Fruit fly (Drosophila melanogaster): ENCODE data around the gene p23.
"Not testable (repeated sequence)": the region's sequence is repeated elsewhere in the genome, so short reads cannot be mapped to it uniquely, and the experiment has no call there.

p23 gene

DNA sequence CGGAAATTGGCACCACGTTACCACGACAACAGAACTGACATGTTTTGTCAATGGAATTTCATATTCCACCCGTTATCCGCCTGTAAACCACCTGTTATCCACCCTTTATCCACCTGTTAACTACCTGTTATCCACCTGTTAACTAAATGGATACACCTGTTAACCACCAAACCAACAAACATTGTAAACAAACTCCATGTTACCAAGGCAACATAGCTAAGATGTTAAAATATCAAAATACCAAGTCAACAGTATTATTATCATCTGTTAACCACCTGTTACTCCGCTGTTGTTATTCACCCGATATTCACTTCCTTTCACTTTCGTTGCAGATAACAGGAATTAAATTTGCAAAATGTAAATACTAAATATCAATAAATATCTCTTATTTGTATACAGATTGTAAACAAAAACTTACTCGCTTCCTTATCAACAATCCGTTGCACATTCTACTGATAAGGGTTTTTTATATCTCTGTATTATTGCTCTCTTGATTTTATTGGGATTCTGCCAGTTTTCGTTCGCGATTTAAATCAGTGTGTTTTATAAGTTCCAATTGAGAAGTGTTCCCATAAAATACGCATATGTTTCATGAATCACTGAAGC lies 2.7 kb upstream of the p23 start, which contains the start of gene Nepl12:
Nepl12 (plus strand) TSS at position 556 of the 606 bp plus-strand sequence.
- no peak for TF ChIP-seq noc (tag; optimal IDR thresholded peaks at IDR 0.05)

DNA sequence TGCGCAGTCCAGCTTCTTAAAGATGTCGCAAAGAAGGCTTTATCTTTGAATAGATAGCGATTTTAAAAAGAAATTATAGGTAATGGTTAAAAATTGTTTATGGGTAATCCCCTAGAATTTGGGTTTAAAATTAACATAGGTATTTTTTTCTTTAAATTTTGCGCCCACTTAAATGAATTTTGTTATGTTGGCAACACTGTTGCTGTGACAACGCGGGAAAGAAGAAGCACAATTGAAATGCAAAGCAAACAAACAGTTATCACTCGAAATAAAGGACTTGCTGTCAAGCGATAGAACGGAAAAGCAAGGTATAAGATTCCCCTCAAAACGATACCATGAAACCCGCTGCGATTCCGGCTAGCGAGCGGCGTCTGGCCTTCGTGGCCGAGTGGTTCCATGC lies 2.0 kb downstream of the p23 start, which contains the start of gene nmdyn-D7:
nmdyn-D7 (plus strand) TSS at position 194 of the 400 bp plus-strand sequence.
- no peak for TF ChIP-seq noc (tag; optimal IDR thresholded peaks at IDR 0.05)

DNA sequence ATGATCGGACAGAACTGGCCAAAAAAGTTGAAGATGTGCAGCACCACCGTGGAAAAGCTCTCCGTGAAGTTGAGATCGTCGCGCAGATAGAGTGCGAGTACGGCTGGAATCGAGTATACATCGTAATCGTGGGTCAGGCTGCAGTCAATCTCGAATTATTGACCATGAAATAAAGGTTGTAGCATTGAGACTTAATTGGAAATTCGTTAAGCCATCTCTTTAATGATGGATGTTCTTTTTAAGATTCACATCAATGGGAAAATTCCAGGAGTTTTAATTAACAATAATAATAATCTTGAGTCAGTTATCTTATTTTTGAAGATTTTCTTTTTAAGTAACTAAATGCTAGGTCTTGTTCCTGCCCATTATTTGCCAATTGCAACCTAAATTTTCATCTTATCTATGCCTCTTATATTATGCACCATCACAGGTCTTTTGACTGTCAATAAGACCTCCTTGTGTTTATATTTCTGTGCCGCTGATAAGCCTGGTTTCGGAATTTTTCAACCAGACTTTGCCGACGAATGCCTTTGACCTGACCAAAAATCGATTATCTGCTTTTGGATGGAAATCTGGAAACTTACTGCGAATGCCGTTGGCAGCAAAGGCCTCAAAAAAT lies 5.4 kb downstream of the p23 start:
- no peak for TF ChIP-seq noc (tag; optimal IDR thresholded peaks at IDR 0.05)

DNA sequence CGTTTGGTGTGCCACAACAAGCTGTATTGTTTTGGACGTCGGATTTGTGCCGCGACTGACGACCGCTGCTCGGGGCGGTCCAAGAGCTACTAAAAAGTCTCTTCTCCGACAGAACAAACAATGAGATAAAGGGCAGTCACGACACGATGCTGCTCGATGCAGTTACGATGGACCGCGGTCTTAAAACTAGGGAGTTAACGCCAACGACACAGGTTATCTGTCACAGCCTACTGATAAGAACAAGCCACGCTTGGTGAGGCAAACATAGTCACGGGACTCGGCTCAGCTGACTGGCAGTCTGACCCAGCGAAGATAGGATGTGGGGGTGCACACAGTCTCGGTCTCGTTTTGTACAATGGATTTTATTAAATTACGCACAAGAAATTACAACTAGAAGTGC lies 6.4 kb downstream of the p23 start, which contains the start of gene CG9444:
CG9444 (minus strand) TSS at position 140 of the 400 bp plus-strand sequence.
- no peak for TF ChIP-seq noc (tag; optimal IDR thresholded peaks at IDR 0.05)

DNA sequence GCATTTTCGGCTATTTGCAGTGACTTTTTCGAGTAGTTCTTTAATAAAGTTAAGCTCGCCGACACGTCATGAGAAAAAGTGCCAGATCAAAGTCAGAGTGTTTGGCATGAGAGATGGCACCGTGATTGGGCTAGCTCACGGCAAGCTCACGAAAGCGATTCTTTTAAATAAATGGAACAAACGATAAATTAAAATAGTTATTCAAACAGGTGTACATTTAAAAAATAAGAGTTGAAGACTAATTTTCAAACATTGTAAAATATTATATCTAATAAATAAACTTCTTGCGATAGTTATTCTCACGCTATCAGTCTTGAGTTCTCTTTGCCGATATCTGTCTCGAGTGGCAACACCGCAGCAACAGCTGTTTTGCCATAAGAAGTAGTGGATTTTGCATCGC lies 7.6 kb downstream of the p23 start, which contains the start of the genes eca and CG18542:
eca (minus strand) TSS at position 101 of the 400 bp plus-strand sequence.
CG18542 (plus strand) TSS at position 385 of the 400 bp plus-strand sequence.
- TF ChIP-seq noc (tag; optimal IDR thresholded peaks at IDR 0.05), result not testable (repeated sequence)

DNA sequence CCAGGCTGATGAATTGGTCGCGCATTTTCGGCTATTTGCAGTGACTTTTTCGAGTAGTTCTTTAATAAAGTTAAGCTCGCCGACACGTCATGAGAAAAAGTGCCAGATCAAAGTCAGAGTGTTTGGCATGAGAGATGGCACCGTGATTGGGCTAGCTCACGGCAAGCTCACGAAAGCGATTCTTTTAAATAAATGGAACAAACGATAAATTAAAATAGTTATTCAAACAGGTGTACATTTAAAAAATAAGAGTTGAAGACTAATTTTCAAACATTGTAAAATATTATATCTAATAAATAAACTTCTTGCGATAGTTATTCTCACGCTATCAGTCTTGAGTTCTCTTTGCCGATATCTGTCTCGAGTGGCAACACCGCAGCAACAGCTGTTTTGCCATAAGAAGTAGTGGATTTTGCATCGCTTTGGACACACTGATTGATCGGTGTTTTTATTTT lies 15.0 kb downstream of the p23 start, which contains the start of the genes Unc-115b, p24-2 and CG32939:
Unc-115b (minus strand) TSS at position 101 of the 455 bp plus-strand sequence.
p24-2 (minus strand) TSS at position 120 of the 455 bp plus-strand sequence.
CG32939 (plus strand) TSS at position 405 of the 455 bp plus-strand sequence.
- not testable (repeated sequence) for TF ChIP-seq noc (tag; optimal IDR thresholded peaks at IDR 0.05)

DNA sequence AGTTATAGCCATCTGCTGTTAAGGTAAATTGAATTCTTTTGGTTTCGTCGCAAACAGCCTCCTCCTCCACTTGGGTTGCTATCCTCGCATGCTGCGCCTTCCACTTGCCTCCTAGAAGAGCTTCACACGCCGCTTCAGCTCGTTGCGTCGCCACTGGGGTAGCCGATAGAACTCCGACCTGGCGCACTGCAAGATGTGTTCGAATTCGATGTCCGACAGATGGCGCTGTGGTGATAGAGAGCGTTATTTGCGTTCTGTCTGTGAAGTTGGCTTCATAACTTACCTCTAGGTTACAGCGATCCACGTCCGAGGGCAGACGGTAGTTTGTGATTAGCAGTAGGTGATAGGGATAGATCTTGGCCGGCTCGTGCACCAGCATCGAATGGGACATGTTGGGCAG lies 17.3 kb downstream of the p23 start:
- no peak for TF ChIP-seq noc (tag; optimal IDR thresholded peaks at IDR 0.05)

DNA sequence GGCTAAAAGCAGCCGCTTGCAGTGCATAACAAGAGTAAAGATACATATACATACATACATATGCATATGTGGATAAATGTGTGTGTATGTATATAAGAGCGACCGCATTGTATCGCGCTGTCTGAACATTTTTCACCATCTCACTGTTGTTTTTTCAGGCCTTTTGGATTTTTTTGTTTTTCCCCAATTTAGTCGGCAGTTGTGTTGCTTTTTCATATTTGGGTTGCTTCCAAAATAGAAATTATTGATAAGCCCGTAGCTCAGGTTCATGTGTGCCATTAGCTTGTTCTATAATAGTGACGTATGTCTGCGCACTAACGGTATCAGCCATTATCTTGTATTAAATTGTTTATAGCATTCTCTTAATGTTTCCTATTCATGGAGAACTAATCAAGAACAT lies 22.8 kb downstream of the p23 start:
- peak; percentile 12 for TF ChIP-seq noc (tag; optimal IDR thresholded peaks at IDR 0.05)

DNA sequence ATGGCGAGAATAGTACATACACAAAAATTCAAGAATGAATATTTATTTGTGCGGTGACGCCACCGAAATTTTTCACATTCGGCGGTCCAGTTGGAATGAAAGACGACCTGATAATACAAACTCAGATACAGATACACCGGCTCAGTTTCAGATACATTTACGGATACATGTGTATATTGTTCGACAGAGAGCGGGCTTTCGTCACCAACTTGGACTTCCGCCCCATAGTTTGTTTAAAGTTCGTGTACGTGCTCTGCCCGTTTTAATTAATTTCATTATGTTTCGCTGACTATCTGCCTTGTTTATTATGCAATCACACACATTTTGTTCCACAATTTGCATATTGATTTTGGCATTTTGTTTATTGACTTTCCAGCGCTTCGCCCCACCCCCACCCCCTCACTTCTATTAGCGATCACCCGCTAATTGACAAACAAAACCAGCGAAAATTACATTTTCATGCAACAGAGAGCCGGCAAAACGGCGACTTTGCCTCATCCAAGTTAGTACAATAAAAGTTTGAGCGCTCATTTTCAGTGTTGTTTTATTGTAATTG lies 23.5 kb downstream of the p23 start:
- TF ChIP-seq noc (tag; optimal IDR thresholded peaks at IDR 0.05), result no peak

DNA sequence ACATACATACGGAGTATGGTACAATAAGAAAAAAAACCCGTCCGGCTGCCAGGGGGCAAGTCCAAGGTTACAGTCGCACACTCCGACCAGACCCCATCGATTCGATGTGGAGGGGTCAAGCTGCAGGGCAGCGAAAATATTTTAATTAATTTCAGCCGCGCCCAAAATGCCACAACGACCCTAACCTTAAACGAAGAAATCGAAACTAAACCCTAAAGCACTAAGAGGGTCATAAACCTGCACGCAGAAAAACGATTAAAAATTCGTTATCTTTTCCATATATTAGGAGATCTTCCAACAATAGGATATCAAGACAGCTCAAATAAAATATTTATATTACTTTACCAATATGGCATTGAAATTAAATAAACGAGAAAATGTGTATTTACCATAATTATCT lies 24.2 kb downstream of the p23 start:
- TF ChIP-seq noc (tag; optimal IDR thresholded peaks at IDR 0.05), result no peak

DNA sequence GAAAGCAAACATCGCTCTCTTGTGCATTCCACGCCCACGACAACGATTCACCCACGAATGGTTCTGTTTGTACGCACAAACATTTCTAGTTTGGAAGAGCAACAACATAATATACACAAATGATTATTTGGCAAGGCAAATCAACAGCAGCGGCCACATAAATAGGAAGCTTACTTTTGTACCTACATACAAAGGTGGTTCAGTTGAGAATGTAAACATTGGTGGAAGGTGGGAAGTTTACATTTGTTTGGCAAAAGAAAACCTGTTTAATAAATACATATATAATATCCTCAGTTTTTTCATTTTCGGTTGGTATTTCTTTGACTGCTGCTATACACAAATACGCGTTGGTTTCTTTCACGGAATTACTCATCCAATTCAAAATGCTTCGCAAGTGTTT lies 24.8 kb downstream of the p23 start:
- TF ChIP-seq noc (tag; optimal IDR thresholded peaks at IDR 0.05), result peak; percentile 91

DNA sequence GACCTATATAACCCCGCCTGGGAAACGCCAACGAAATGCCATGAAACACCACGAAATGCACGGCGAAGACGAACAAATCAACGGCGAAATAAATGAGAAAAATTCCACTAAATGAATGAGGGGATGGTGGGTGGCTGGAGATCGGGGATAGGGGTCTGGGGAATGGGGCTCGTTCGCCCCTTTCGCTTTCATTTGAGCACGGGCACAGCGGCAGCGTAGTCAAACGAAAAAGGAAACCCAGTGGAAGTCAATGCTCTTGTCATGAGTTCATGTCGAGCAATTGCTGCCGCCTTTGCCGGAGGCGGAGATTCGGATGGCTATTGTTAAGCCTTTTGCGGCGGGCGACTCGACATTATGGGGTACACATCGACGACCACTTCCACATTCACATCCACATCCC lies 25.5 kb downstream of the p23 start:
- TF ChIP-seq noc (tag; optimal IDR thresholded peaks at IDR 0.05), result no peak

DNA sequence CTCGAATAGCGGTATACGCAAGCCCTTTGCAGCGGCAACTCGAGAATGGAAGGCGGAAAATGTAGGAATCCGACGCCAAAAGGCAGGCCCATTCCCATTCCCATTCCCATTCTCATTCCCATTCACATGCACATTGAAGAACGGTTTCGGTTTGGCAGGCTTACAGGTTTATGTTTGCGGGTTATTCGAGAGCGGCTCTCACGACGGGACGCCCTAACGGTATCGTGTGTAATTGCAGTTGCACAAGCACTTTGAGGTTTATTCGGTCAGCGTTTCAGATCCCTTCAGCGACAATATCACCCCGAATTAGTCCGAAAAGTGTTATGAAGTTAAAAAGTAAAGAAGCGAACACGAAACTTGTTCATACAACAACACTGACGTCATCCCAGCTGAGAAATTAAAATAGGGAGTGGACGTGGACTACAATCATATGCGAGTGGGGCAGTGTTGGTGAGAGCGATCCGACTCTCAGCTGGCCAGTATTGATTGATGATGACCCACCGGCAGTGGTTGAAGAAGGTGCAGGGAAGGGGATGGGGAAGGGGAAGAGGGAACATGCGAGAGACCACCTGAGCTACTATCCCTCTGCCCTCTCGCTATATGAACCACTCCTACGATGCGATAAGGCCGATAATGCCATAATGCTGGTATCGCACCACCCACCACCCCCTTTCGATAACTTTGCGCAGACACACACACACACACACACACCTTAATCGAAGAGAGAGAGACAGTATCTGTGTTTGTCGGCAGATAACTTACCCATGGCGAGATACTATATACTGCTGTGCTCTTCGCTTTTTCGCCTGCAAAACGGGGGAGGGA lies 26.7 kb downstream of the p23 start:
- peak; percentile 47 for TF ChIP-seq noc (tag; optimal IDR thresholded peaks at IDR 0.05)

DNA sequence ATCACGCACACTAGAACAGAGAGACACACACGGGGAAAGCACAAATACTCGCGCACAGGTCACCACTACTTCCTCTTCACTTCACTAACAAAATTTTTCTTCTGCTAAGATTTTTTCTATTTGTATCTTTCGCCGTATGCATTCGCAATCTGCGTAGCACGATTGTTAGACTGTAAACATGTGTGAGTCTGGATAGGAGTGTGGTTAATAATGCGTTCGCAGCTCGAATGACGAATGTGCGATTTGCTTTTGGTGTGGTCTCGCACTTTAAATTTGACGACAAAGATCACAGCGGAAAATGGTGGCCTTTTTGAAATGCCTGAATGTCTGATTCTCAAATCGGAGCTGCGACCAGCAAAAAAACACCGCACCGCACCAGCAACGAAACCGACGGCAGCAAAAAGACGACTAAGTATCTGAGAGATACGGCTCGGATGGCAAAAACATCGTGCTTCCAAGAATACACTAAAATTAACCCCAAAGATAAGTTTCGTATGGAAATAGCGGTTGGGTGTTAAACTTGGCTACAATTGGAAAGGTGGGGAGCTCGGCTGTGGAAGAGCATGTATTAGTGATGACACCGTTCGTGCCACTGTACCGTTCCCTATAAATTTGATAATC lies 27.4 kb downstream of the p23 start, which contains the start of gene Unc-115a:
Unc-115a (minus strand) TSS at position 410 of the 621 bp plus-strand sequence.
- TF ChIP-seq noc (tag; optimal IDR thresholded peaks at IDR 0.05), result peak; percentile 46

DNA sequence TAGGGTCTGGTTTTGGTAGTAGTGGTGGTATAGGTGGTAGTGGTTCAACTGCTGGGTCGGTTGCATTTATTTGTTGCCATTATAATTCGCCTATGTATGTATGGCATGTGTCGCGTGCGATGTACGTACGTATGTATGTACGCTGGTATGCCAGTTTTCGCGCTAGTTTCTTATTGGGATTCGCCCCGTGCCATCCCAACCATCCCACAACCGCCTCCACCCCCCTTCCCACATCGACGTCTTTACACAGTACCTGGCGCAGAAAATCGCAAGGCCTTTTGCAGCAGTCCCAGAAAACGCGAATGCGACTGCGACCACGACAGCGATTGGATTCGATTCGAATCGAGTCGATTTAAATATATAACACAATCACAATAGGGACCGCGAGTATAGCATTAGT lies 32.5 kb downstream of the p23 start:
- no peak for TF ChIP-seq noc (tag; optimal IDR thresholded peaks at IDR 0.05)
